Fruit fly (Drosophila melanogaster) whole organism, embryonic: ENCODE measurements around the gene PPP4R2r.

ENCODE experiments used
- CG10979 ChIP-seq: fragments of 200-800 bp; sonication (Bioruptor generic); optimal IDR thresholded peaks from 2 replicates; lab custom pipeline; 2018; ENCODE audit warnings: missing biosample characterization, mild to moderate bottlenecking, missing genetic modification characterization, moderate library complexity
- CG11093 ChIP-seq: fragments of 200-800 bp; sonication (Bioruptor generic); IDR thresholded peaks from 3 replicates; pipeline ENCODE4 v1.3.6; 2022; ENCODE audit warnings: missing biosample characterization, missing genetic modification characterization
- CG11723 ChIP-seq: fragments of 200-800 bp; sonication (Bioruptor generic); optimal IDR thresholded peaks from 2 replicates; lab custom pipeline; 2017; ENCODE audit warnings: missing biosample characterization, mild to moderate bottlenecking, missing genetic modification characterization
- CG12219 ChIP-seq: fragments of 200-800 bp; sonication (Bioruptor generic); optimal IDR thresholded peaks from 3 replicates; lab custom pipeline; 2018; ENCODE audit warnings: missing biosample characterization, mild to moderate bottlenecking, missing genetic modification characterization
- CG12391 ChIP-seq: fragments of 200-800 bp; sonication (Bioruptor generic); optimal IDR thresholded peaks from 3 replicates; lab custom pipeline; 2018; ENCODE audit warnings: missing biosample characterization, mild to moderate bottlenecking, missing genetic modification characterization, moderate library complexity
- CG12744 ChIP-seq: fragments of 200-800 bp; sonication (Bioruptor generic); optimal IDR thresholded peaks from 2 replicates; lab custom pipeline; 2016; ENCODE audit warnings: missing biosample characterization, missing genetic modification characterization
- CG12769 ChIP-seq: fragments of 200-800 bp; sonication (Bioruptor generic); optimal IDR thresholded peaks from 2 replicates; lab custom pipeline; 2019; ENCODE audit warnings: missing biosample characterization, mild to moderate bottlenecking, missing genetic modification characterization, moderate library complexity
- CG18619 ChIP-seq: fragments of 200-800 bp; sonication (Bioruptor generic); optimal IDR thresholded peaks from 3 replicates; lab custom pipeline; 2017; ENCODE audit warnings: missing biosample characterization, mild to moderate bottlenecking, missing genetic modification characterization
- CG2875 ChIP-seq: fragments of 200-800 bp; sonication (Bioruptor generic); optimal IDR thresholded peaks from 2 replicates; lab custom pipeline; 2017; ENCODE audit warnings: missing biosample characterization, mild to moderate bottlenecking, missing genetic modification characterization, missing genetic modification reagents
- CG30403 ChIP-seq: fragments of 200-800 bp; sonication (Bioruptor generic); optimal IDR thresholded peaks from 3 replicates; lab custom pipeline; 2016; ENCODE audit warnings: missing biosample characterization, missing genetic modification characterization
- CG31224 ChIP-seq: fragments of 200-800 bp; sonication (Bioruptor generic); IDR thresholded peaks from 2 replicates; pipeline ENCODE4 v1.3.6; 2022; ENCODE audit warnings: missing biosample characterization, missing genetic modification characterization
- CG5953 ChIP-seq: fragments of 200-800 bp; sonication (Bioruptor generic); IDR thresholded peaks from 2 replicates; pipeline ENCODE4 v1.3.6; 2022; ENCODE audit warnings: missing biosample characterization, missing genetic modification characterization
- CG6854 ChIP-seq: fragments of 200-800 bp; sonication (Bioruptor generic); optimal IDR thresholded peaks from 3 replicates; lab custom pipeline; 2017; ENCODE audit warnings: missing biosample characterization, mild to moderate bottlenecking, missing genetic modification characterization
- CG7271 ChIP-seq: fragments of 200-800 bp; sonication (Bioruptor generic); optimal IDR thresholded peaks from 2 replicates; lab custom pipeline; 2018; ENCODE audit warnings: missing biosample characterization, mild to moderate bottlenecking, missing genetic modification characterization, moderate library complexity
- CG7786 ChIP-seq: fragments of 200-800 bp; sonication (Bioruptor generic); optimal IDR thresholded peaks from 2 replicates; lab custom pipeline; 2016; ENCODE audit warnings: missing biosample characterization, missing genetic modification characterization
- CG7839 ChIP-seq: fragments of 200-800 bp; sonication (Bioruptor generic); optimal IDR thresholded peaks from 3 replicates; lab custom pipeline; 2018; ENCODE audit warnings: missing biosample characterization, mild to moderate bottlenecking, missing genetic modification characterization, moderate library complexity
- CG9817 ChIP-seq: fragments of 200-800 bp; sonication (Bioruptor generic); optimal IDR thresholded peaks from 2 replicates; lab custom pipeline; 2018; ENCODE audit warnings: missing biosample characterization, mild to moderate bottlenecking, missing genetic modification characterization, moderate library complexity
- CG9876 ChIP-seq: fragments of 200-800 bp; sonication (Bioruptor generic); optimal IDR thresholded peaks from 2 replicates; lab custom pipeline; 2016; ENCODE audit warnings: missing biosample characterization, missing genetic modification characterization
- CG9932 ChIP-seq: fragments of 200-800 bp; sonication (Bioruptor generic); IDR thresholded peaks from 2 replicates; pipeline ENCODE4 v1.3.6; 2022; ENCODE audit warnings: missing biosample characterization, missing genetic modification characterization
- ERR ChIP-seq: fragments of 200-800 bp; sonication (Bioruptor generic); optimal IDR thresholded peaks from 2 replicates; lab custom pipeline; 2016; ENCODE audit warnings: missing biosample characterization, missing genetic modification characterization
- HHEX ChIP-seq: fragments of 200-800 bp; sonication (Bioruptor generic); optimal IDR thresholded peaks from 3 replicates; lab custom pipeline; 2017; ENCODE audit warnings: missing biosample characterization, mild to moderate bottlenecking, missing genetic modification characterization, missing genetic modification reagents
- HLHmδ ChIP-seq: fragments of 200-800 bp; sonication (Bioruptor generic); optimal IDR thresholded peaks from 2 replicates; lab custom pipeline; 2018; ENCODE audit warnings: missing biosample characterization, mild to moderate bottlenecking, missing genetic modification characterization, moderate library complexity
- HmgZ ChIP-seq: fragments of 200-800 bp; sonication (Bioruptor generic); optimal IDR thresholded peaks from 2 replicates; lab custom pipeline; 2018; ENCODE audit warnings: missing biosample characterization, mild to moderate bottlenecking, missing genetic modification characterization
- Hmr ChIP-seq: fragments of 200-800 bp; sonication (Bioruptor generic); optimal IDR thresholded peaks from 3 replicates; lab custom pipeline; 2017; ENCODE audit warnings: mild to moderate bottlenecking, missing biosample characterization, missing genetic modification reagents, missing genetic modification characterization
- Hr39 ChIP-seq: fragments of >200 bp; optimal IDR thresholded peaks from 2 replicates; lab custom pipeline; 2017
- NfI ChIP-seq: fragments of 200-800 bp; sonication (Bioruptor generic); optimal IDR thresholded peaks from 3 replicates; lab custom pipeline; 2018; ENCODE audit warnings: missing biosample characterization, mild to moderate bottlenecking, missing genetic modification characterization, moderate library complexity
- Oaz ChIP-seq: fragments of 200-800 bp; sonication (Bioruptor generic); IDR thresholded peaks from 2 replicates; pipeline ENCODE4 v1.3.6; 2022; ENCODE audit warnings: missing biosample characterization, missing genetic modification characterization
- Oli ChIP-seq: fragments of 200-800 bp; sonication (Bioruptor generic); optimal IDR thresholded peaks from 2 replicates; lab custom pipeline; 2018; ENCODE audit warnings: missing biosample characterization, mild to moderate bottlenecking, missing genetic modification characterization, moderate library complexity
- Ravus ChIP-seq: fragments of 200-800 bp; sonication (Bioruptor generic); IDR thresholded peaks from 2 replicates; pipeline ENCODE4 v1.3.6; 2022; ENCODE audit warnings: missing biosample characterization, missing genetic modification characterization
- Sry-δ ChIP-seq: fragments of 200-800 bp; sonication (Bioruptor generic); optimal IDR thresholded peaks from 2 replicates; lab custom pipeline; 2016; ENCODE audit warnings: missing biosample characterization, missing genetic modification characterization
- Xbp1 ChIP-seq: fragments of 200-800 bp; sonication (Bioruptor generic); optimal IDR thresholded peaks from 3 replicates; lab custom pipeline; 2016; ENCODE audit warnings: missing biosample characterization, mild to moderate bottlenecking, missing genetic modification characterization
- ara ChIP-seq: fragments of 200-800 bp; sonication (Bioruptor generic); IDR thresholded peaks from 2 replicates; pipeline ENCODE4 v1.3.6; 2022; ENCODE audit warnings: missing biosample characterization, missing genetic modification characterization
- dm ChIP-seq: fragments of 200-800 bp; sonication (Bioruptor generic); optimal IDR thresholded peaks from 3 replicates; lab custom pipeline; 2016; ENCODE audit warnings: missing biosample characterization, missing genetic modification characterization
- dmrt99B ChIP-seq: fragments of 200-800 bp; sonication (Bioruptor generic); optimal IDR thresholded peaks from 2 replicates; lab custom pipeline; 2018; ENCODE audit warnings: missing biosample characterization, mild to moderate bottlenecking, missing genetic modification characterization, moderate library complexity
- esg ChIP-seq: fragments of 200-800 bp; sonication (Bioruptor generic); conservative IDR thresholded peaks from 2 replicates; pipeline ENCODE4 v1.3.6; 2022; ENCODE audit warnings: missing biosample characterization, missing genetic modification characterization
- exex ChIP-seq: fragments of 200-800 bp; sonication (Bioruptor generic); optimal IDR thresholded peaks from 4 replicates; lab custom pipeline; 2018; ENCODE audit warnings: missing biosample characterization, mild to moderate bottlenecking, missing genetic modification characterization, moderate library complexity
- gem ChIP-seq: fragments of 200-800 bp; sonication (Bioruptor generic); optimal IDR thresholded peaks from 2 replicates; lab custom pipeline; 2019; ENCODE audit warnings: missing biosample characterization, mild to moderate bottlenecking, missing genetic modification characterization, moderate library complexity
- knrl ChIP-seq: fragments of 200-800 bp; sonication (Bioruptor generic); IDR thresholded peaks from 3 replicates; pipeline ENCODE4 v1.3.6; 2022; ENCODE audit warnings: missing biosample characterization, missing genetic modification characterization; ENCODE audit not compliant: partially characterized antibody
- lilli ChIP-seq: fragments of 200-800 bp; sonication (Bioruptor generic); optimal IDR thresholded peaks from 3 replicates; lab custom pipeline; 2016; ENCODE audit warnings: missing biosample characterization, missing genetic modification characterization
- org-1 ChIP-seq: fragments of 200-800 bp; sonication (Bioruptor generic); optimal IDR thresholded peaks from 2 replicates; lab custom pipeline; 2017; ENCODE audit warnings: missing biosample characterization, missing genetic modification characterization
- pan ChIP-seq, 4 experiments: fragments of >200 bp in 3 of 4; fragments of 200-800 bp in 1 of 4; sonication (Bioruptor generic) in 1 of 4; optimal IDR thresholded peaks in 3 of 4; IDR thresholded peaks in 1 of 4; 2 replicates each; pipeline versions ENCODE4 v1.3.6 to Lab custom; 2017 to 2022; ENCODE audit warnings: missing biosample characterization in 2 of 4, missing genetic modification characterization in 2 of 4, mixed read lengths in 1 of 4
- peb ChIP-seq: fragments of 200-800 bp; sonication (Bioruptor generic); IDR thresholded peaks from 2 replicates; pipeline ENCODE4 v1.3.6; 2022; ENCODE audit warnings: missing biosample characterization, missing genetic modification characterization
- pho ChIP-seq: fragments of 200-800 bp; sonication (Bioruptor generic); optimal IDR thresholded peaks from 2 replicates; lab custom pipeline; 2016; ENCODE audit warnings: missing biosample characterization, missing genetic modification characterization
- ranshi ChIP-seq: fragments of 200-800 bp; sonication (Bioruptor generic); IDR thresholded peaks from 2 replicates; pipeline ENCODE4 v1.3.6; 2022; ENCODE audit warnings: missing biosample characterization, missing genetic modification characterization
- row ChIP-seq: fragments of 200-800 bp; sonication (Bioruptor generic); IDR thresholded peaks from 3 replicates; pipeline ENCODE4 v1.3.6; 2022; ENCODE audit warnings: missing biosample characterization, missing genetic modification characterization
- sima ChIP-seq: fragments of 200-800 bp; sonication (Bioruptor generic); optimal IDR thresholded peaks from 2 replicates; lab custom pipeline; 2016; ENCODE audit warnings: missing biosample characterization, missing genetic modification characterization
- sug ChIP-seq: fragments of 200-800 bp; optimal IDR thresholded peaks from 2 replicates; lab custom pipeline; 2019; ENCODE audit warnings: missing biosample characterization, mild to moderate bottlenecking, missing genetic modification characterization, moderate library complexity
- wek ChIP-seq: fragments of 200-800 bp; sonication (Bioruptor generic); optimal IDR thresholded peaks from 3 replicates; lab custom pipeline; 2018; ENCODE audit warnings: missing biosample characterization, mild to moderate bottlenecking, missing genetic modification characterization, moderate library complexity
- zen ChIP-seq: fragments of 200-800 bp; sonication (Bioruptor generic); optimal IDR thresholded peaks from 3 replicates; lab custom pipeline; 2018; ENCODE audit warnings: missing biosample characterization, mild to moderate bottlenecking, missing genetic modification characterization, moderate library complexity

PPP4R2r gene

DNA sequence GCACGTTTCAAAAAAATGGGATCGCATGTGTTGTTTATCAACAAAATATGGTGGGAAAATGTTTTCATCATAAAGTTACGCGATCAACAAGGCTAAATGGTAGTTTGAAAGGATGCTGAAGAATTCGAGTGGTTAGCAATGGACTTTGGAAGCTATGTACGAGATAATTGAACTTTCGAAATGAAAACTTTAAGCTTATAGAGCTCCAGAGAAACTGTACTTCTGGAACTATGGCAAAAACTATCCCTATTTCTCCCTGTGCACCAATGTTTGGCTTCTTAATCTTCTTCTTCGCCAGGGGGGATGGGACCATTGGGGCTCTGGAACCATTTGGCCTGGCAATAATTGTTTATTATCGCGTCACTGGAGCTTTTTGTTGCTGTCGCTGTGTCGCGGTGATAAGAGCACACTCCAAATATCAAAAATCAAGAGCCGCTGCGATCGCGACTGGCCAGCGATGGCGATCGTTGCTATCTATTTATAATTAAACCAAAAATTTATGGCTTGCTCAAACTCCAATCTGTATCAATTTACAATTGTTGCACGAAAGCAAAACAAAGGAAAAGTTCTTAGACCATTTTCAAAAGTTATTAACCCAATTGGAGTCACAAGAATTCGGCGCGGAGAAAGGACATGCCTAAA lies 9.4 kb downstream of the PPP4R2r start (continued):
- TF ChIP-seq dmrt99B: peak; percentile 34
- TF ChIP-seq CG12769 (tag; lab: Kevin White, UChicago): peak; percentile 52
- no peak for TF ChIP-seq Hr39 (lab: Kevin White, UChicago)
- 0 out of 2 replicates have a peak, but pooled peaks have one; percentile 6 for TF ChIP-seq Oaz (GFP tag; lab: Robert Waterston, UW)
- TF ChIP-seq Oli (tag; lab: Kevin White, UChicago): peak; percentile 37
- TF ChIP-seq zen (tag; lab: Kevin White, UChicago): no peak
- TF ChIP-seq CG30403: peak; percentile 59
- TF ChIP-seq CG7839: peak; percentile 57
- TF ChIP-seq dm (GFP tag; lab: Kevin White, UChicago): peak; percentile 3
- TF ChIP-seq CG9932: peak; percentile 48; the same call in 1 of the 2 replicates
- TF ChIP-seq Sry-δ (GFP tag; lab: Kevin White, UChicago): peak; percentile 7
- peak; percentile 96 for TF ChIP-seq sug (tag; lab: Kevin White, UChicago)
- TF ChIP-seq wek: no peak
- peak; percentile 44 for TF ChIP-seq pho (GFP tag; lab: Kevin White, UChicago)
- TF ChIP-seq CG10979 (tag; lab: Kevin White, UChicago): no peak
- peak; percentile 59 for TF ChIP-seq CG7786 (GFP tag; lab: Kevin White, UChicago)
- no peak for TF ChIP-seq CG12219 (GFP tag; lab: Kevin White, UChicago)
- TF ChIP-seq esg (GFP tag; lab: Robert Waterston, UW): no peak
- no peak for TF ChIP-seq Ravus
- TF ChIP-seq NfI (GFP tag; lab: Kevin White, UChicago): peak; percentile 20
- TF ChIP-seq CG31224 (GFP tag; lab: Robert Waterston, UW): 0 out of 2 replicates have a peak, but pooled peaks have one; percentile 14
- no peak for TF ChIP-seq ranshi (GFP tag; lab: Robert Waterston, UW)
- TF ChIP-seq CG12744 (GFP tag; lab: Kevin White, UChicago): no peak
- TF ChIP-seq CG2875: no peak
- TF ChIP-seq CG12391: peak; percentile 20
- TF ChIP-seq CG18619: peak; percentile 69
- TF ChIP-seq CG11723 (GFP tag; lab: Kevin White, UChicago): no peak
- TF ChIP-seq Xbp1 (GFP tag; lab: Kevin White, UChicago): peak; percentile 31
- TF ChIP-seq ERR (GFP tag; lab: Kevin White, UChicago): peak; percentile 33
- peak; percentile 72 for TF ChIP-seq Hmr (GFP tag; lab: Kevin White, UChicago)
- no peak for TF ChIP-seq peb (GFP tag; lab: Robert Waterston, UW)
- peak; percentile 22 for TF ChIP-seq CG9817 (tag; lab: Kevin White, UChicago)
- TF ChIP-seq CG5953 (GFP tag; lab: Robert Waterston, UW): no peak
- peak; percentile 31 for TF ChIP-seq CG9876
- TF ChIP-seq CG7271: no peak
- TF ChIP-seq knrl (GFP tag; lab: Robert Waterston, UW): no peak
- no peak for TF ChIP-seq ara (GFP tag; lab: Robert Waterston, UW)
- no peak for TF ChIP-seq pan (optimal IDR thresholded peaks at IDR 0.05; lab: Kevin White, UChicago)
- no peak for TF ChIP-seq pan (GFP tag; optimal IDR thresholded peaks at IDR 0.05 in 1 of 2, IDR thresholded peaks at IDR 0.05 in 1 of 2)
- peak; percentile 60; the same call in 2 of the 3 replicates for TF ChIP-seq row (GFP tag; lab: Robert Waterston, UW)
- TF ChIP-seq HmgZ (tag; lab: Kevin White, UChicago): peak; percentile 39
- peak; percentile 29 for TF ChIP-seq CG6854 (GFP tag; lab: Kevin White, UChicago)
- TF ChIP-seq HLHmδ (GFP tag; lab: Kevin White, UChicago): no peak
- TF ChIP-seq lilli (GFP tag; lab: Kevin White, UChicago): peak; percentile 60
- TF ChIP-seq HHEX (GFP tag; lab: Kevin White, UChicago): peak; percentile 47
- no peak for TF ChIP-seq sima (GFP tag; lab: Kevin White, UChicago)
- TF ChIP-seq exex: peak; percentile 88
- TF ChIP-seq gem (tag; lab: Kevin White, UChicago): peak; percentile 61
- peak; percentile 30 for TF ChIP-seq org-1
- no peak for TF ChIP-seq CG11093 (GFP tag; lab: Robert Waterston, UW)
